Worm (Caenorhabditis elegans) whole organism, young adult: Measurements from ENCODE around the gene srbc-40.
A peak's percentile ranks its signal among the peaks of the same experiment; 100 is the strongest.

Experiments used
- B0019.2 ChIP-seq: fragments of 200-800 bp; sonication (Bioruptor generic); conservative IDR thresholded peaks from 2 replicates; pipeline ENCODE4 v1.3.6; 2022; ENCODE audit warnings: missing genetic modification reagents, missing genetic modification characterization, missing compliant biosample characterization
- C06A6.2 ChIP-seq: fragments of 200-800 bp; sonication (Bioruptor generic); conservative IDR thresholded peaks from 2 replicates; pipeline ENCODE4 v1.3.6; 2022; ENCODE audit warnings: missing genetic modification characterization, missing compliant biosample characterization
- F23B12.7 ChIP-seq: sonication (generic microtip); optimal IDR thresholded peaks from 2 replicates; lab custom pipeline; 2017; ENCODE audit warnings: missing genetic modification characterization, mild to moderate bottlenecking, missing compliant biosample characterization, antibody characterized with exemption, moderate library complexity; ENCODE audit not compliant: insufficient read depth
- F33H1.4 ChIP-seq: fragments of 200-800 bp; sonication (Bioruptor generic); IDR thresholded peaks from 2 replicates; pipeline ENCODE4 v1.3.6; 2022; ENCODE audit warnings: missing genetic modification reagents, missing genetic modification characterization, missing compliant biosample characterization
- F49E8.2 ChIP-seq: sonication (generic microtip); optimal IDR thresholded peaks from 3 replicates; lab custom pipeline; 2017; ENCODE audit warnings: missing genetic modification characterization, mild to moderate bottlenecking, missing compliant biosample characterization, antibody characterized with exemption, moderate library complexity; ENCODE audit not compliant: insufficient read depth
- F52B5.7 ChIP-seq: sonication (generic microtip); optimal IDR thresholded peaks from 2 replicates; lab custom pipeline; 2016; ENCODE audit warnings: mild to moderate bottlenecking, missing genetic modification characterization, missing compliant biosample characterization
- F55B11.4 ChIP-seq: sonication (generic microtip); optimal IDR thresholded peaks from 2 replicates; lab custom pipeline; 2016; ENCODE audit warnings: missing compliant biosample characterization, missing genetic modification characterization, borderline replicate concordance; ENCODE audit not compliant: insufficient read depth
- K11D2.4 ChIP-seq: fragments of 200-800 bp; sonication (Bioruptor generic); IDR thresholded peaks from 2 replicates; pipeline ENCODE4 v1.3.6; 2022; ENCODE audit warnings: missing genetic modification reagents, missing genetic modification characterization, missing compliant biosample characterization
- T07F8.4 ChIP-seq: sonication (generic microtip); optimal IDR thresholded peaks from 2 replicates; lab custom pipeline; 2016; ENCODE audit warnings: mild to moderate bottlenecking, missing genetic modification characterization, moderate library complexity, missing compliant biosample characterization
- Y53F4B.3 ChIP-seq: fragments of 200-800 bp; sonication (Bioruptor generic); IDR thresholded peaks from 2 replicates; pipeline ENCODE4 v1.3.6; 2022; ENCODE audit warnings: missing genetic modification reagents, missing genetic modification characterization, missing compliant biosample characterization
- Y53G8AR.9 ChIP-seq: fragments of 200-800 bp; sonication (Bioruptor generic); conservative IDR thresholded peaks from 2 replicates; pipeline ENCODE4 v1.3.6; 2022; ENCODE audit warnings: missing genetic modification reagents, missing genetic modification characterization, missing compliant biosample characterization
- Y95B8A.8 ChIP-seq: fragments of 200-800 bp; sonication (Bioruptor generic); IDR thresholded peaks from 2 replicates; pipeline ENCODE4 v1.3.6; 2022; ENCODE audit warnings: missing genetic modification reagents, missing genetic modification characterization, missing compliant biosample characterization
- cebp-1 ChIP-seq, 2 experiments: fragments of 200-800 bp in 1 of 2; sonication (Bioruptor generic) in 1 of 2; sonication (generic microtip) in 1 of 2; IDR thresholded peaks in 1 of 2; optimal IDR thresholded peaks in 1 of 2; 2 replicates each; pipeline versions ENCODE4 v1.3.6 to Lab custom; 2017 to 2022; ENCODE audit warnings: missing compliant biosample characterization in 2 of 2, missing genetic modification characterization in 2 of 2, mild to moderate bottlenecking in 1 of 2, missing genetic modification reagents in 1 of 2, moderate library complexity in 1 of 2
- ceh-79 ChIP-seq: sonication (generic microtip); optimal IDR thresholded peaks from 2 replicates; lab custom pipeline; 2017; ENCODE audit warnings: mild to moderate bottlenecking, missing genetic modification characterization, missing compliant biosample characterization
- dox-1 ChIP-seq: fragments of 200-800 bp; sonication (Bioruptor generic); IDR thresholded peaks from 2 replicates; pipeline ENCODE4 v1.3.6; 2022; ENCODE audit warnings: missing genetic modification reagents, missing genetic modification characterization, missing compliant biosample characterization
- dpff-1 ChIP-seq: sonication (generic microtip); optimal IDR thresholded peaks from 2 replicates; lab custom pipeline; 2017; ENCODE audit warnings: mild to moderate bottlenecking, missing genetic modification characterization, missing compliant biosample characterization
- dpl-1 ChIP-seq: fragments of 150-350 bp; optimal IDR thresholded peaks from 2 replicates; lab custom pipeline; 2014; ENCODE audit warnings: missing biosample characterization, missing genetic modification reagents, missing genetic modification characterization
- fkh-3 ChIP-seq: sonication (generic microtip); optimal IDR thresholded peaks from 2 replicates; lab custom pipeline; 2016; ENCODE audit warnings: mild to moderate bottlenecking, missing genetic modification characterization, missing compliant biosample characterization
- gei-17 ChIP-seq: fragments of 200-800 bp; sonication (Bioruptor generic); optimal IDR thresholded peaks from 2 replicates; lab custom pipeline; 2018; ENCODE audit warnings: mild to moderate bottlenecking, missing genetic modification characterization, missing compliant biosample characterization
- hlh-26 ChIP-seq: fragments of 200-800 bp; sonication (Bioruptor generic); conservative IDR thresholded peaks from 2 replicates; pipeline ENCODE4 v1.3.6; 2022; ENCODE audit warnings: missing genetic modification reagents, missing genetic modification characterization, missing compliant biosample characterization
- hmg-1.2 ChIP-seq: fragments of 200-800 bp; sonication (Bioruptor generic); IDR thresholded peaks from 2 replicates; pipeline ENCODE4 v1.3.6; 2022; ENCODE audit warnings: missing genetic modification reagents, missing genetic modification characterization, missing compliant biosample characterization
- hmg-20 ChIP-seq: fragments of 200-800 bp; sonication (Bioruptor generic); IDR thresholded peaks from 2 replicates; pipeline ENCODE4 v1.3.6; 2022; ENCODE audit warnings: missing genetic modification reagents, missing genetic modification characterization, missing compliant biosample characterization
- lag-1 ChIP-seq: fragments of 200-800 bp; sonication (Bioruptor generic); IDR thresholded peaks from 2 replicates; pipeline ENCODE4 v1.3.6; 2022; ENCODE audit warnings: missing genetic modification reagents, missing genetic modification characterization, missing compliant biosample characterization
- let-526 ChIP-seq: fragments of 200-800 bp; sonication (Bioruptor generic); IDR thresholded peaks from 2 replicates; pipeline ENCODE4 v1.3.6; 2022; ENCODE audit warnings: missing genetic modification reagents, missing genetic modification characterization, missing compliant biosample characterization
- lin-26 ChIP-seq: fragments of 200-800 bp; sonication (Bioruptor generic); IDR thresholded peaks from 2 replicates; pipeline ENCODE4 v1.3.6; 2022; ENCODE audit warnings: missing genetic modification reagents, missing genetic modification characterization, missing compliant biosample characterization
- lir-1 ChIP-seq: fragments of 200-800 bp; sonication (Bioruptor generic); conservative IDR thresholded peaks from 2 replicates; pipeline ENCODE4 v1.3.6; 2022; ENCODE audit warnings: missing genetic modification reagents, missing genetic modification characterization, missing compliant biosample characterization
- madf-10 ChIP-seq: sonication (generic microtip); optimal IDR thresholded peaks from 2 replicates; lab custom pipeline; 2016; ENCODE audit warnings: mild to moderate bottlenecking, missing genetic modification characterization, missing compliant biosample characterization
- mcd-1 ChIP-seq: fragments of 200-800 bp; sonication (Bioruptor generic); IDR thresholded peaks from 2 replicates; pipeline ENCODE4 v1.3.6; 2022; ENCODE audit warnings: missing genetic modification reagents, missing genetic modification characterization, missing compliant biosample characterization
- mes-4 ChIP-seq: sonication (generic microtip); optimal IDR thresholded peaks from 2 replicates; lab custom pipeline; 2016; ENCODE audit warnings: missing genotype, missing genetic modification characterization, missing compliant biosample characterization
- nfyb-1 ChIP-seq: fragments of 200-800 bp; sonication (Bioruptor generic); IDR thresholded peaks from 2 replicates; pipeline ENCODE4 v1.3.6; 2022; ENCODE audit warnings: missing genetic modification reagents, missing genetic modification characterization, missing compliant biosample characterization
- nhr-27 ChIP-seq: fragments of 200-800 bp; sonication (Bioruptor generic); optimal IDR thresholded peaks from 2 replicates; lab custom pipeline; 2018; ENCODE audit warnings: mild to moderate bottlenecking, missing genetic modification characterization, moderate library complexity, missing compliant biosample characterization
- rcor-1 ChIP-seq: fragments of 200-800 bp; sonication (Bioruptor generic); IDR thresholded peaks from 2 replicates; pipeline ENCODE4 v1.3.6; 2022; ENCODE audit warnings: missing genetic modification reagents, missing genetic modification characterization, missing compliant biosample characterization
- rec-8 ChIP-seq, 2 experiments: sonication (generic microtip); optimal IDR thresholded peaks; 2 replicates each; lab custom pipeline; 2016; ENCODE audit warnings: mild to moderate bottlenecking in 2 of 2, missing genetic modification characterization in 2 of 2, missing genetic modification reagents in 2 of 2, missing genotype in 2 of 2, missing biosample characterization in 1 of 2, missing compliant biosample characterization in 1 of 2, moderate library complexity in 1 of 2
- sptf-2 ChIP-seq: fragments of 200-800 bp; sonication (Bioruptor generic); optimal IDR thresholded peaks from 2 replicates; lab custom pipeline; 2018; ENCODE audit warnings: mild to moderate bottlenecking, missing genetic modification characterization, missing compliant biosample characterization
- tbp1 ChIP-seq: fragments of 200-800 bp; sonication (Bioruptor generic); optimal IDR thresholded peaks from 2 replicates; lab custom pipeline; 2018; ENCODE audit warnings: mild to moderate bottlenecking, missing genetic modification characterization, missing compliant biosample characterization
- tbx-9 ChIP-seq: sonication (generic microtip); optimal IDR thresholded peaks from 2 replicates; lab custom pipeline; 2016; ENCODE audit warnings: borderline replicate concordance, missing genetic modification characterization, inconsistent platforms, missing compliant biosample characterization
- tlf-1 ChIP-seq: fragments of 200-800 bp; sonication (Bioruptor generic); optimal IDR thresholded peaks from 2 replicates; lab custom pipeline; 2018; ENCODE audit warnings: mild to moderate bottlenecking, missing genetic modification characterization, missing compliant biosample characterization
- unc-62 ChIP-seq: fragments of 150-350 bp; optimal IDR thresholded peaks from 2 replicates; lab custom pipeline; 2014; ENCODE audit warnings: missing biosample characterization, missing genetic modification reagents, missing genetic modification characterization
- zfh-2 ChIP-seq: fragments of 200-800 bp; sonication (Bioruptor generic); conservative IDR thresholded peaks from 2 replicates; pipeline ENCODE4 v1.3.6; 2022; ENCODE audit warnings: missing genetic modification reagents, missing genetic modification characterization, missing compliant biosample characterization
- zim-3 ChIP-seq: sonication (generic microtip); optimal IDR thresholded peaks from 2 replicates; lab custom pipeline; 2017; ENCODE audit warnings: mild to moderate bottlenecking, missing genetic modification characterization, moderate library complexity, missing compliant biosample characterization
- ztf-18 ChIP-seq: sonication (generic microtip); optimal IDR thresholded peaks from 2 replicates; lab custom pipeline; 2016; ENCODE audit warnings: missing genotype, mild to moderate bottlenecking, missing genetic modification characterization, missing compliant biosample characterization
- ztf-25 ChIP-seq: fragments of 200-800 bp; sonication (Bioruptor generic); IDR thresholded peaks from 2 replicates; pipeline ENCODE4 v1.3.6; 2022; ENCODE audit warnings: missing genetic modification reagents, missing genetic modification characterization, missing compliant biosample characterization
- ztf-26 ChIP-seq: sonication (generic microtip); optimal IDR thresholded peaks from 2 replicates; lab custom pipeline; 2017; ENCODE audit warnings: missing genetic modification characterization, missing compliant biosample characterization
- ztf-28 ChIP-seq: fragments of 200-800 bp; sonication (Bioruptor generic); IDR thresholded peaks from 2 replicates; pipeline ENCODE4 v1.3.6; 2022; ENCODE audit warnings: missing genetic modification reagents, missing genetic modification characterization, missing compliant biosample characterization
- ztf-6 ChIP-seq: fragments of 200-800 bp; sonication (Bioruptor generic); IDR thresholded peaks from 2 replicates; pipeline ENCODE4 v1.3.6; 2022; ENCODE audit warnings: missing genetic modification reagents, missing genetic modification characterization, missing compliant biosample characterization

The srbc-40 gene

ce11 chrV:727484-728351 is 8.1 kb upstream of the srbc-40 start, which contains the start of the genes icl-1 and srh-2:
Gene icl-1 (minus strand): TSS chrV:728004.
Gene srh-2 (plus strand): TSS chrV:728301.
- TF ChIP-seq ztf-18 (tag; lab: Kevin White, UChicago) (no peak), ztf-25 (GFP tag; lab: Robert Waterston, UW) (0 out of 2 replicates have a peak, but pooled peaks have one; percentile 46), rcor-1 (0 out of 2 replicates have a peak, but pooled peaks have one; percentile 36), C06A6.2 (GFP tag; lab: Robert Waterston, UW) (peak; percentile 23; the same call in 1 of the 2 replicates), nhr-27 (tag; lab: Kevin White, UChicago) (no peak), F52B5.7 (tag; lab: Kevin White, UChicago) (peak; percentile 83), rec-8 (tag; optimal IDR thresholded peaks at IDR 0.05; lab: Kevin White, UChicago) (peak in 1 of 2 experiments; percentile 41), Y53F4B.3 (no peak), ztf-28 (GFP tag; lab: Robert Waterston, UW) (0 out of 2 replicates have a peak, but pooled peaks have one; percentile 46), K11D2.4 (GFP tag; lab: Robert Waterston, UW) (peak; percentile 73), tbp1 (GFP tag; lab: Kevin White, UChicago) (peak; percentile 10), hlh-26 (GFP tag; lab: Robert Waterston, UW) (0 out of 2 replicates have a peak, but pooled peaks have one; percentile 67), let-526 (GFP tag; lab: Robert Waterston, UW) (0 out of 2 replicates have a peak, but pooled peaks have one; percentile 23), fkh-3 (no peak), zim-3 (tag; lab: Kevin White, UChicago) (peak; percentile 45), lir-1 (GFP tag; lab: Robert Waterston, UW) (0 out of 2 replicates have a peak, but pooled peaks have one; percentile 12), F33H1.4 (GFP tag; lab: Robert Waterston, UW) (no peak), dpff-1 (tag; lab: Kevin White, UChicago) (peak; percentile 68), hmg-1.2 (GFP tag; lab: Robert Waterston, UW) (peak; percentile 37; the same call in 1 of the 2 replicates), B0019.2 (GFP tag; lab: Robert Waterston, UW) (0 out of 2 replicates have a peak, but pooled peaks have one; percentile 3), F55B11.4 (tag; lab: Kevin White, UChicago) (no peak), sptf-2 (GFP tag; lab: Kevin White, UChicago) (peak; percentile 64), Y95B8A.8 (GFP tag; lab: Robert Waterston, UW) (peak; percentile 11; the same call in 1 of the 2 replicates), unc-62 (GFP tag; lab: Kevin White, UChicago) (no peak), lin-26 (GFP tag; lab: Robert Waterston, UW) (peak; percentile 85), lag-1 (GFP tag; lab: Robert Waterston, UW) (0 out of 2 replicates have a peak, but pooled peaks have one; percentile 45), dox-1 (GFP tag; lab: Robert Waterston, UW) (peak; percentile 64), dpl-1 (GFP tag; lab: Kevin White, UChicago) (no peak), ztf-6 (no peak), F49E8.2 (tag; lab: Kevin White, UChicago) (no peak), T07F8.4 (tag; lab: Kevin White, UChicago) (no peak), zfh-2 (GFP tag; lab: Robert Waterston, UW) (peak; percentile 79), nfyb-1 (GFP tag; lab: Robert Waterston, UW) (peak; percentile 68), ceh-79 (peak; percentile 76), ztf-26 (tag; lab: Kevin White, UChicago) (peak; percentile 72), madf-10 (tag; lab: Kevin White, UChicago) (peak; percentile 43), cebp-1 (GFP tag; IDR thresholded peaks at IDR 0.05; lab: Robert Waterston, UW) (no peak; the same call in 1 of the 2 replicates), cebp-1 (tag; optimal IDR thresholded peaks at IDR 0.05; lab: Kevin White, UChicago) (peak; percentile 70), gei-17 (peak; percentile 35), mcd-1 (GFP tag; lab: Robert Waterston, UW) (peak; percentile 56), Y53G8AR.9 (GFP tag; lab: Robert Waterston, UW) (peak; percentile 87), tlf-1 (GFP tag; lab: Kevin White, UChicago) (peak; percentile 21), mes-4 (tag; lab: Kevin White, UChicago) (no peak), tbx-9 (no peak), F23B12.7 (tag; lab: Kevin White, UChicago) (no peak), hmg-20 (GFP tag; lab: Robert Waterston, UW) (no peak)
